Fruit fly (Drosophila melanogaster): Measurements from ENCODE around the gene CG6908.

- TF ChIP-seq dati (GFP tag; IDR thresholded peaks at IDR 0.05): no peak
- no peak for TF ChIP-seq fd102C (GFP tag; optimal IDR thresholded peaks at IDR 0.05)
- TF ChIP-seq CG10431 (GFP tag; optimal IDR thresholded peaks at IDR 0.05): no peak
- TF ChIP-seq CG4707 (GFP tag; optimal IDR thresholded peaks at IDR 0.05): no peak
- TF ChIP-seq CG42726 (GFP tag; IDR thresholded peaks at IDR 0.05; ENCODE audit: partially characterized antibody): no peak
- no peak for TF ChIP-seq CG9609 (GFP tag; optimal IDR thresholded peaks at IDR 0.05)
- no peak for TF ChIP-seq hb (GFP tag; IDR thresholded peaks at IDR 0.05; ENCODE audit: partially characterized antibody)
- TF ChIP-seq CG3163 (GFP tag; optimal IDR thresholded peaks at IDR 0.05): peak; percentile 71
- TF ChIP-seq dpn (GFP tag; optimal IDR thresholded peaks at IDR 0.05): no peak
- TF ChIP-seq psq (GFP tag; optimal IDR thresholded peaks at IDR 0.05): no peak
These were observed 43.0 kb downstream of the CG6908 start for dm6 chr3R:11646826-11647225.
